Fruit fly (Drosophila melanogaster): ENCODE data around the gene CG12481.

DNA sequence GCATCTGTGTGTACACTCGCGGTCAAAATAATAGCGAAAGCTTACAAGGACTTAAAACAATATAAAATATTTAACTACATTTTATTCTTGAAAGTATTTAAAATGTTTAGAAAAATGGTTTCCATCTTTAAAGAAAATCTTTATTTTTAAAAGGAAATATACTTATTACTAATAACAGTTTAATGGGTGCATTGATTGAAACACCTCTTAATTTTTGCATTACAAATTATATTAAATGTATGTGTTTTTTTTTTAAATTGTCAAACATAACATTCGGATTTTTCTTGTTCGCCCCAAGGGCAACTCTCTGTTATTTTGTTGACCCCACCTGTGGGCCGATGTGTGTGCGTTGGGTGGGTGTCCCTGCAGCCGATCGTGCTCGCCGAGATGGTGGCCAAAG is 33.4 kb upstream of the CG12481 start:
- TF ChIP-seq HHEX (GFP tag; optimal IDR thresholded peaks at IDR 0.05): no peak
- TF ChIP-seq CG31365 (tag; optimal IDR thresholded peaks at IDR 0.05): no peak
- no peak for TF ChIP-seq ac (GFP tag; optimal IDR thresholded peaks at IDR 0.05)
- TF ChIP-seq MTF-1 (GFP tag; optimal IDR thresholded peaks at IDR 0.05; ENCODE audit: borderline replicate concordance): no peak
- no peak for TF ChIP-seq wor (GFP tag; IDR thresholded peaks at IDR 0.05)
- TF ChIP-seq CG30403 (GFP tag; optimal IDR thresholded peaks at IDR 0.05): no peak
- TF ChIP-seq CG1024 (GFP tag; IDR thresholded peaks at IDR 0.05): no peak
- no peak for TF ChIP-seq CG10462 (GFP tag; optimal IDR thresholded peaks at IDR 0.05)
- no peak for TF ChIP-seq ssp (GFP tag; IDR thresholded peaks at IDR 0.05)
- no peak for TF ChIP-seq CG10565 (GFP tag; optimal IDR thresholded peaks at IDR 0.05)
- no peak for TF ChIP-seq CG10431 (GFP tag; optimal IDR thresholded peaks at IDR 0.05)
- TF ChIP-seq pum (GFP tag; optimal IDR thresholded peaks at IDR 0.05): no peak
- no peak for TF ChIP-seq NFAT (GFP tag; IDR thresholded peaks at IDR 0.05)
- no peak for TF ChIP-seq pan (optimal IDR thresholded peaks at IDR 0.05)
- TF ChIP-seq pan (GFP tag; optimal IDR thresholded peaks at IDR 0.05 in 1 of 2, IDR thresholded peaks at IDR 0.05 in 1 of 2): no peak
